Fruit fly (Drosophila melanogaster) whole organism, wandering third instar larva: Measurements from ENCODE around the gene Hr4.

ENCODE experiments used
- Abd-B ChIP-seq: fragments of >200 bp; optimal IDR thresholded peaks from 2 replicates; lab custom pipeline; 2017; ENCODE audit warnings: missing biosample characterization, missing genetic modification characterization
- CG32264 ChIP-seq: fragments of 200-800 bp; sonication (Bioruptor generic); optimal IDR thresholded peaks from 2 replicates; lab custom pipeline; 2016; ENCODE audit warnings: missing biosample characterization, missing genetic modification characterization
- CG9705 ChIP-seq: fragments of 200-800 bp; sonication (Bioruptor generic); optimal IDR thresholded peaks from 2 replicates; lab custom pipeline; 2018; ENCODE audit warnings: missing biosample characterization, mild to moderate bottlenecking, missing genetic modification characterization
- CrebA ChIP-seq: fragments of 200-800 bp; sonication (Bioruptor generic); optimal IDR thresholded peaks from 2 replicates; lab custom pipeline; 2016; ENCODE audit warnings: missing biosample characterization, mild to moderate bottlenecking, missing genetic modification characterization, borderline replicate concordance
- Dfd ChIP-seq: fragments of >200 bp; optimal IDR thresholded peaks from 2 replicates; lab custom pipeline; 2017; ENCODE audit warnings: missing biosample characterization, missing genetic modification characterization
- Dif ChIP-seq: fragments of 200-275, 200-300 bp; sonication (Bioruptor generic); optimal IDR thresholded peaks from 2 replicates; lab custom pipeline; 2018; ENCODE audit warnings: missing biosample characterization, missing genetic modification characterization; ENCODE audit not compliant: partially characterized antibody
- GATAd ChIP-seq: sonication (Bioruptor generic); optimal IDR thresholded peaks from 2 replicates; lab custom pipeline; 2016; ENCODE audit warnings: missing biosample characterization, missing genetic modification characterization
- HLH106 ChIP-seq: fragments of 200-800 bp; optimal IDR thresholded peaks from 3 replicates; lab custom pipeline; 2019; ENCODE audit warnings: missing biosample characterization, mild to moderate bottlenecking, missing genetic modification characterization, moderate library complexity
- Hnf4 ChIP-seq: fragments of 200-800 bp; sonication (Bioruptor generic); optimal IDR thresholded peaks from 2 replicates; lab custom pipeline; 2016; ENCODE audit warnings: missing biosample characterization, mild to moderate bottlenecking, missing genetic modification characterization
- Hr78 ChIP-seq: fragments of >200 bp; optimal IDR thresholded peaks from 2 replicates; lab custom pipeline; 2017; ENCODE audit warnings: missing biosample characterization, missing genetic modification characterization
- Hr83 ChIP-seq: fragments of 200-300 bp; sonication (Bioruptor generic); optimal IDR thresholded peaks from 2 replicates; lab custom pipeline; 2016; ENCODE audit warnings: missing biosample characterization, mild to moderate bottlenecking, missing genetic modification characterization, moderate library complexity; ENCODE audit not compliant: poor library complexity, severe bottlenecking
- Jra ChIP-seq: sonication (Bioruptor generic); optimal IDR thresholded peaks from 2 replicates; lab custom pipeline; 2016; ENCODE audit warnings: missing biosample characterization, missing genetic modification characterization
- Mio ChIP-seq: sonication (Bioruptor generic); optimal IDR thresholded peaks from 2 replicates; lab custom pipeline; 2016; ENCODE audit warnings: missing biosample characterization, missing genetic modification characterization
- Myc ChIP-seq: fragments of >200 bp; optimal IDR thresholded peaks from 2 replicates; lab custom pipeline; 2017
- N ChIP-seq: fragments of >200 bp; optimal IDR thresholded peaks from 2 replicates; lab custom pipeline; 2018; ENCODE audit warnings: missing biosample characterization, missing external identifiers, missing genetic modification characterization
- OdsH ChIP-seq: fragments of 200-800 bp; sonication (Bioruptor generic); optimal IDR thresholded peaks from 2 replicates; lab custom pipeline; 2016; ENCODE audit warnings: missing biosample characterization, mild to moderate bottlenecking, missing genetic modification characterization
- Rel ChIP-seq, 2 experiments: fragments of 200-800 bp; sonication (Bioruptor generic) in 1 of 2; optimal IDR thresholded peaks; 2 replicates in 1 of 2; 3 replicates in 1 of 2; lab custom pipeline; 2016 to 2019; ENCODE audit warnings: mild to moderate bottlenecking in 2 of 2, missing biosample characterization in 2 of 2, missing genetic modification characterization in 2 of 2, moderate library complexity in 1 of 2
- Sp1 ChIP-seq: fragments of 200-800 bp; sonication (Bioruptor generic); optimal IDR thresholded peaks from 3 replicates; lab custom pipeline; 2019; ENCODE audit warnings: missing biosample characterization, mild to moderate bottlenecking, missing genetic modification characterization, moderate library complexity
- Vsx2 ChIP-seq: fragments of 200-300, 225-300 bp; sonication (Bioruptor generic); optimal IDR thresholded peaks from 2 replicates; lab custom pipeline; 2018; ENCODE audit warnings: missing biosample characterization, missing genetic modification characterization; ENCODE audit not compliant: partially characterized antibody
- brk ChIP-seq: fragments of 200-800 bp; sonication (Bioruptor generic); optimal IDR thresholded peaks from 2 replicates; lab custom pipeline; 2016; ENCODE audit warnings: missing biosample characterization, mild to moderate bottlenecking, missing genetic modification characterization
- dl ChIP-seq, 2 experiments: fragments of 175-275, 200-275 bp in 1 of 2; fragments of 200-275 bp in 1 of 2; sonication (Bioruptor generic); optimal IDR thresholded peaks; lab custom pipeline; 2018; ENCODE audit warnings: mild to moderate bottlenecking in 2 of 2, missing biosample characterization in 2 of 2, missing genetic modification characterization in 2 of 2, moderate library complexity in 2 of 2; ENCODE audit not compliant: partially characterized antibody in 2 of 2, insufficient read depth in 1 of 2
- dmrt93B ChIP-seq: fragments of 200-800 bp; sonication (Bioruptor generic); optimal IDR thresholded peaks from 2 replicates; lab custom pipeline; 2018; ENCODE audit warnings: missing biosample characterization, mild to moderate bottlenecking, missing genetic modification characterization
- dsf ChIP-seq: sonication (Bioruptor generic); optimal IDR thresholded peaks from 2 replicates; lab custom pipeline; 2016; ENCODE audit warnings: missing biosample characterization, missing genetic modification characterization, borderline replicate concordance
- ey ChIP-seq: fragments of 200-800 bp; sonication (Bioruptor generic); optimal IDR thresholded peaks from 2 replicates; lab custom pipeline; 2016; ENCODE audit warnings: missing biosample characterization, missing genetic modification characterization
- foxo ChIP-seq, 2 experiments: fragments of 200-800 bp; sonication (Bioruptor generic); optimal IDR thresholded peaks; 2 replicates in 1 of 2; 3 replicates in 1 of 2; lab custom pipeline; 2016 to 2017; ENCODE audit warnings: missing biosample characterization in 2 of 2, missing genetic modification characterization in 2 of 2
- h ChIP-seq: fragments of 200-800 bp; sonication (Bioruptor generic); optimal IDR thresholded peaks from 3 replicates; lab custom pipeline; 2016; ENCODE audit warnings: missing biosample characterization, mild to moderate bottlenecking, missing genetic modification characterization
- jim ChIP-seq: fragments of 175-275, 200-325 bp; sonication (Bioruptor generic); optimal IDR thresholded peaks from 2 replicates; lab custom pipeline; 2016; ENCODE audit warnings: missing biosample characterization, mild to moderate bottlenecking, missing genetic modification characterization
- lola ChIP-seq: fragments of >200 bp; optimal IDR thresholded peaks from 2 replicates; lab custom pipeline; 2017; ENCODE audit warnings: missing biosample characterization, missing genetic modification characterization
- pan ChIP-seq: fragments of >200 bp; optimal IDR thresholded peaks from 2 replicates; lab custom pipeline; 2017
- psq ChIP-seq: fragments of 200-800 bp; sonication (Bioruptor generic); optimal IDR thresholded peaks from 3 replicates; lab custom pipeline; 2017; ENCODE audit warnings: missing biosample characterization, mild to moderate bottlenecking, missing genetic modification characterization, moderate library complexity
- rgr ChIP-seq: fragments of 200-800 bp; sonication (Bioruptor generic); optimal IDR thresholded peaks from 3 replicates; lab custom pipeline; 2016; ENCODE audit warnings: missing biosample characterization, mild to moderate bottlenecking, missing genetic modification characterization
- sage ChIP-seq: fragments of 200-800 bp; sonication (Bioruptor generic); optimal IDR thresholded peaks from 2 replicates; lab custom pipeline; 2016; ENCODE audit warnings: missing biosample characterization, mild to moderate bottlenecking, missing genetic modification characterization
- sv ChIP-seq: fragments of 200-800 bp; sonication (Bioruptor generic); optimal IDR thresholded peaks from 3 replicates; lab custom pipeline; 2016; ENCODE audit warnings: missing biosample characterization, missing genetic modification characterization
- tai ChIP-seq: sonication (Bioruptor generic); optimal IDR thresholded peaks from 2 replicates; lab custom pipeline; 2016; ENCODE audit warnings: missing biosample characterization, missing genetic modification characterization
- woc ChIP-seq: sonication (Bioruptor generic); optimal IDR thresholded peaks from 2 replicates; lab custom pipeline; 2016; ENCODE audit warnings: missing biosample characterization, mild to moderate bottlenecking, missing genetic modification characterization

The Hr4 gene

DNA sequence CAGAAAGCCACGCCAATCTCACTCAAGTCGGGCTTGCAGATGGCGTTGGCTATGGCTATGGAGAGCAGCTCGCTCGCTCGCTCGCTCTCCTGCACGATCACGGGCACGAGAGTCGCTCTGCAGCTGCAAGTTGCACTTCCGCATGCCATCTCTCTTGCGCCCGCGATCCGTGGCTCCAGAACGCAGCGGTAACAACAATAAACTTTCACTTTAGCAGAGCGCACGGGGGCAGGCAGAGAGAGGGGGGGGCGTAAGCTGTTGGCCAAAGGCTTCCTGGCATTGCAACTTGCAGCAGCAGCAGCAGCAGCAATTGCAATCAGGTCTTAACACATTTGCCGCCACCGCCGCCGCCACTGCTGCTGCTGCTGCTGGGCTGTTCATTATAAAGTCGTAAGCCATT lies 48.2 kb downstream of the Hr4 start:
- TF ChIP-seq dmrt93B, result no peak
- TF ChIP-seq GATAd (GFP tag; lab: Kevin White, UChicago), result no peak

DNA sequence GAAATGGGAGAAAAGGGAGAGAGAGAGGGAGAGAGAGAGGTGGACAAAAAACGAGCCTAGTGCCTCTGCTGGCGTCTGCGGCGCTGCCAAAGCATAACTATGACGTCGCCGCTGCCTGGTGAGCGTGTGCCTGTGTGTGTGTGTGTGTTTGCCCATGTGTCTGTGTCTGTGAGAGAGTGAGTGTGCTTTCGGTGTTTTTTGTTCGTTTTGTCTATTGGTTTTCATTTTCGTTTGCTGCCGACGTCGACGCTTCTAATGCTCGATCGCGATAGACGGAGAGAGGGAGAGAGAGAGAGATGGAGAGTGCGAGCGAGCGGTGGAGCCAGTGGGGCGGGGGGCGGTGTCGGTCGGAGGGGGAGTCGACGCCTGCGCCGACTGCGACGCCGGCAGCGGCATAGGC lies 50.1 kb downstream of the Hr4 start:
- TF ChIP-seq Hr83, result no peak
- TF ChIP-seq HLH106, result no peak
- no peak for TF ChIP-seq Jra
- no peak for TF ChIP-seq GATAd (GFP tag; lab: Kevin White, UChicago)
- no peak for TF ChIP-seq psq (GFP tag; lab: Kevin White, UChicago)
- no peak for TF ChIP-seq Rel (GFP tag; optimal IDR thresholded peaks at IDR 0.05; lab: Kevin White, UChicago)
- TF ChIP-seq Rel (tag; optimal IDR thresholded peaks at IDR 0.05; lab: Kevin White, UChicago), result no peak
- no peak for TF ChIP-seq sage (GFP tag; lab: Kevin White, UChicago)
- TF ChIP-seq Abd-B (GFP tag; lab: Kevin White, UChicago), result no peak
- no peak for TF ChIP-seq tai (GFP tag; lab: Kevin White, UChicago)
- no peak for TF ChIP-seq CG32264 (GFP tag; lab: Kevin White, UChicago)
- TF ChIP-seq jim (GFP tag; lab: Kevin White, UChicago), result no peak
- TF ChIP-seq OdsH (GFP tag; lab: Kevin White, UChicago), result no peak
- no peak for TF ChIP-seq ey (GFP tag; lab: Kevin White, UChicago)
- TF ChIP-seq, all 38 proteins: peak for 0

dm6 chrX:1994184-1994583 lies 52.4 kb downstream of the Hr4 start:
- TF ChIP-seq Abd-B (GFP tag; lab: Kevin White, UChicago), result no peak
- TF ChIP-seq CrebA, result no peak
- peak; percentile 87 for TF ChIP-seq Dfd
- no peak for TF ChIP-seq ey (GFP tag; lab: Kevin White, UChicago)

- TF ChIP-seq Sp1 (no peak), dl (GFP tag; optimal IDR thresholded peaks at IDR 0.05; lab: Kevin White, UChicago; ENCODE audit: insufficient read depth in 1 of 2, partially characterized antibody in 2 of 2) (no peak), CG9705 (GFP tag; lab: Kevin White, UChicago) (no peak), tai (GFP tag; lab: Kevin White, UChicago) (no peak), N (GFP tag; lab: Kevin White, UChicago) (no peak), Hnf4 (GFP tag; lab: Kevin White, UChicago) (no peak), brk (GFP tag; lab: Kevin White, UChicago) (no peak), Myc (lab: Kevin White, UChicago) (no peak), woc (GFP tag; lab: Kevin White, UChicago) (no peak), HLH106 (no peak), rgr (no peak), Dif (GFP tag; lab: Kevin White, UChicago) (no peak), ey (GFP tag; lab: Kevin White, UChicago) (no peak), dsf (GFP tag; lab: Kevin White, UChicago) (no peak), sv (GFP tag; lab: Kevin White, UChicago) (no peak)
Observed at dm6 chrX:1995653-1996052, 53.9 kb downstream of the Hr4 start.

DNA sequence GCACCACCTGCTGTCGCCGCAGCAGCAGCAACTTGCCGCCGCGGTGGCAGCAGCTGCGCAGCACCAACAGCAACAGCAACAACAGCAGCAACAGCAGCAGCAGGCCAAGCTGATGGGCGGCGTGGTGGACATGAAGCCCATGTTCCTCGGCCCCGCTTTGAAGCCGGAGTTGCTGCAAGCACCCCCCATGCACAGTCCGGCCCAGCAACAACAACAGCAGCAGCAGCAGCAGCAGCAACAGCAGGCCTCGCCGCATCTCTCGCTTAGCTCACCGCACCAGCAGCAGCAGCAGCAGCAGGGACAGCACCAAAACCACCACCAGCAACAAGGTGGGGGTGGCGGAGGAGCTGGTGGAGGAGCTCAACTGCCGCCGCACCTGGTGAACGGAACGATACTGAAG lies 59.3 kb downstream of the Hr4 start:
- TF ChIP-seq Hr78 (GFP tag; lab: Kevin White, UChicago) (no peak), Dfd (peak; percentile 78)
- TF ChIP-seq, all 38 proteins: peak for 1

- TF ChIP-seq pan (lab: Kevin White, UChicago) (no peak), Dfd (peak; percentile 97)
Observed at dm6 chrX:2004114-2004513, 62.4 kb downstream of the Hr4 start.

- TF ChIP-seq h (peak; percentile 11), CG9705 (GFP tag; lab: Kevin White, UChicago) (peak; percentile 66), lola (GFP tag; lab: Kevin White, UChicago) (no peak), Jra (no peak), Dfd (no peak), OdsH (GFP tag; lab: Kevin White, UChicago) (peak; percentile 15), pan (lab: Kevin White, UChicago) (no peak), GATAd (GFP tag; lab: Kevin White, UChicago) (no peak), Hnf4 (GFP tag; lab: Kevin White, UChicago) (no peak), Sp1 (peak; percentile 34), Myc (lab: Kevin White, UChicago) (no peak), Vsx2 (GFP tag; lab: Kevin White, UChicago) (no peak), Mio (GFP tag; lab: Kevin White, UChicago) (no peak), foxo (GFP tag; optimal IDR thresholded peaks at IDR 0.05; lab: Kevin White, UChicago) (peak in 1 of 2 experiments; percentile 33), dmrt93B (peak; percentile 42), tai (GFP tag; lab: Kevin White, UChicago) (no peak), sv (GFP tag; lab: Kevin White, UChicago) (no peak), sage (GFP tag; lab: Kevin White, UChicago) (no peak), psq (GFP tag; lab: Kevin White, UChicago) (no peak), woc (GFP tag; lab: Kevin White, UChicago) (no peak), CrebA (no peak), Dif (GFP tag; lab: Kevin White, UChicago) (no peak), brk (GFP tag; lab: Kevin White, UChicago) (no peak), Hr83 (peak; percentile 47)
Observed at dm6 chrX:2005840-2006239, 64.1 kb downstream of the Hr4 start.
